Fruit fly (Drosophila melanogaster): ENCODE results near the gene CG33642.
A peak's percentile ranks its signal among the peaks of the same experiment; 100 is the strongest.

Gene CG33642

dm6 chr2L:13571791-13572451 lies 42.1 kb downstream of the CG33642 start (continued):
- no peak for TF ChIP-seq klu (GFP tag; IDR thresholded peaks at IDR 0.05)
- TF ChIP-seq pum (GFP tag; optimal IDR thresholded peaks at IDR 0.05): no peak
- no peak for TF ChIP-seq CG15479 (GFP tag; optimal IDR thresholded peaks at IDR 0.05)
- TF ChIP-seq CG8281 (tag; optimal IDR thresholded peaks at IDR 0.05): no peak
- TF ChIP-seq GATAe (GFP tag; conservative IDR thresholded peaks at IDR 0.05): no peak
- TF ChIP-seq CG15601 (tag; optimal IDR thresholded peaks at IDR 0.05): peak; percentile 5
- no peak for TF ChIP-seq corto (GFP tag; optimal IDR thresholded peaks at IDR 0.05)
- TF ChIP-seq CG15011 (GFP tag; optimal IDR thresholded peaks at IDR 0.05): no peak
- TF ChIP-seq Chrac-16 (GFP tag; optimal IDR thresholded peaks at IDR 0.05): no peak
- TF ChIP-seq inv (GFP tag; IDR thresholded peaks at IDR 0.05; ENCODE audit: partially characterized antibody): no peak
- TF ChIP-seq H2.0 (GFP tag; IDR thresholded peaks at IDR 0.05): no peak
- peak; percentile 9 for TF ChIP-seq az2 (GFP tag; optimal IDR thresholded peaks at IDR 0.05)
- no peak for TF ChIP-seq CG8765 (GFP tag; IDR thresholded peaks at IDR 0.05)
- TF ChIP-seq CG7928 (GFP tag; optimal IDR thresholded peaks at IDR 0.05): no peak
- no peak for TF ChIP-seq Dfd (GFP tag; optimal IDR thresholded peaks at IDR 0.05)
- no peak; the same call in 1 of the 2 replicates for TF ChIP-seq E2f2 (GFP tag; IDR thresholded peaks at IDR 0.05)
- no peak for TF ChIP-seq CG12236 (GFP tag; optimal IDR thresholded peaks at IDR 0.05)
- TF ChIP-seq Pdp1 (GFP tag; optimal IDR thresholded peaks at IDR 0.05): no peak
- no peak for TF ChIP-seq CG10274 (GFP tag; optimal IDR thresholded peaks at IDR 0.05)
- TF ChIP-seq dmrt11E (tag; optimal IDR thresholded peaks at IDR 0.05): no peak
- no peak for TF ChIP-seq BEAF-32 (GFP tag; optimal IDR thresholded peaks at IDR 0.05)
- TF ChIP-seq BtbVII (GFP tag; optimal IDR thresholded peaks at IDR 0.05): no peak
- TF ChIP-seq Doc3 (GFP tag; IDR thresholded peaks at IDR 0.05; ENCODE audit: partially characterized antibody): no peak
- no peak for TF ChIP-seq Dek (tag; optimal IDR thresholded peaks at IDR 0.05)
- no peak for TF ChIP-seq CG6683 (GFP tag; optimal IDR thresholded peaks at IDR 0.05)
- peak; percentile 34 for TF ChIP-seq Ssrp (tag; optimal IDR thresholded peaks at IDR 0.05)
- TF ChIP-seq kni (GFP tag; optimal IDR thresholded peaks at IDR 0.05): no peak
- TF ChIP-seq CG16779 (GFP tag; IDR thresholded peaks at IDR 0.05): no peak
- TF ChIP-seq yki (optimal IDR thresholded peaks at IDR 0.05): no peak
- no peak for TF ChIP-seq ewg (GFP tag; optimal IDR thresholded peaks at IDR 0.05)
- TF ChIP-seq zfh2 (GFP tag; optimal IDR thresholded peaks at IDR 0.05): no peak
- no peak for TF ChIP-seq HmgZ (tag; optimal IDR thresholded peaks at IDR 0.05)
- peak in 1 of 2 experiments; percentile 51 for TF ChIP-seq bsh (GFP tag; optimal IDR thresholded peaks at IDR 0.05)
- no peak for TF ChIP-seq CG16815 (GFP tag; optimal IDR thresholded peaks at IDR 0.05)
- TF ChIP-seq Meics (GFP tag; optimal IDR thresholded peaks at IDR 0.05): peak; percentile 53
- TF ChIP-seq lbe (GFP tag; optimal IDR thresholded peaks at IDR 0.05): no peak
- no peak for TF ChIP-seq CG8478 (optimal IDR thresholded peaks at IDR 0.05)
- no peak for TF ChIP-seq bab2 (GFP tag; optimal IDR thresholded peaks at IDR 0.05)
- TF ChIP-seq CG17359 (tag; optimal IDR thresholded peaks at IDR 0.05): peak; percentile 46
- TF ChIP-seq nau (GFP tag; optimal IDR thresholded peaks at IDR 0.05): no peak
- TF ChIP-seq CG3163 (GFP tag; optimal IDR thresholded peaks at IDR 0.05): no peak
- TF ChIP-seq fd96Cb (tag; optimal IDR thresholded peaks at IDR 0.05): peak; percentile 23
- TF ChIP-seq CG13296 (GFP tag; optimal IDR thresholded peaks at IDR 0.05): peak; percentile 42
- no peak for TF ChIP-seq MESR4 (GFP tag; optimal IDR thresholded peaks at IDR 0.05)
- no peak for TF ChIP-seq Rfx (GFP tag; IDR thresholded peaks at IDR 0.05)
- no peak for TF ChIP-seq CG3995 (GFP tag; optimal IDR thresholded peaks at IDR 0.05)
- no peak for TF ChIP-seq Deaf1 (tag; optimal IDR thresholded peaks at IDR 0.05)
- TF ChIP-seq Lim3 (GFP tag; IDR thresholded peaks at IDR 0.05): no peak
- TF ChIP-seq otp (GFP tag; IDR thresholded peaks at IDR 0.05): 0 out of 3 replicates have a peak, but pooled peaks have one; percentile 7
- no peak for TF ChIP-seq CG1792 (GFP tag; optimal IDR thresholded peaks at IDR 0.05)

Data from whole organism, embryonic.